Worm (Caenorhabditis elegans): ENCODE data around the gene mpst-7.

DNA sequence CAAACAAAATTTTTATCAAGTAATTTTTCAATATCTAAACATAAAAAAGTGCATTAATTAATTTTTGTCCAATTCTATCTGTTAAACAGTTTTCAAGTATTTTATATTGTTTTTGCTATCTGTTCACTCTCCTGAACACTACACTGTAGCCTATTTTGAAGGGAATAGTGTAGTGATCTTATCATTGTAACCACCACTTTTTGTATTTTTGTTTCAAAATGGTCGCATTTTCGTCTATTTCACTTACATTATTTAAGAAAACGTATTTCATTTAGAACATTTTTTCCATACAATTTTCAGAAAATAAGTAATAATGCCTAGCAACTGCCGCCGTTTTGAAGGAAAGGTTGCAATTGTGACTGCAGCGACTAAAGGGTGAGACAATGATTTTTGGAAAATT is 38.6 kb downstream of the mpst-7 start, which contains the start of gene dhrs-4:
- TF ChIP-seq dve-1 (tag; optimal IDR thresholded peaks at IDR 0.05; ENCODE audit: insufficient read depth): no peak
- no peak for TF ChIP-seq R02D3.7 (tag; optimal IDR thresholded peaks at IDR 0.05)
- no peak for TF ChIP-seq fos-1 (tag; optimal IDR thresholded peaks at IDR 0.05)
- no peak for TF ChIP-seq nhr-102 (tag; optimal IDR thresholded peaks at IDR 0.05)

All from whole organism, L4 larva.